Fruit fly (Drosophila melanogaster): ENCODE results near the gene CG3528.
A peak's percentile ranks its signal among the peaks of the same experiment; 100 is the strongest.

dm6 chr2L:2472740-2473139 lies 45.1 kb downstream of the CG3528 start:
- TF ChIP-seq CG4617 (GFP tag; optimal IDR thresholded peaks at IDR 0.05; ENCODE audit: borderline replicate concordance) (no peak), MESR4 (GFP tag; optimal IDR thresholded peaks at IDR 0.05) (no peak), unc-4 (GFP tag; IDR thresholded peaks at IDR 0.05; ENCODE audit: partially characterized antibody) (no peak), CG4854 (GFP tag; optimal IDR thresholded peaks at IDR 0.05) (no peak), sr (GFP tag; IDR thresholded peaks at IDR 0.05) (no peak), CG33557 (GFP tag; optimal IDR thresholded peaks at IDR 0.05) (no peak), Rx (GFP tag; IDR thresholded peaks at IDR 0.05) (no peak), CG32532 (GFP tag; IDR thresholded peaks at IDR 0.05) (no peak), hb (GFP tag; IDR thresholded peaks at IDR 0.05; ENCODE audit: partially characterized antibody) (no peak), ara (GFP tag; IDR thresholded peaks at IDR 0.05) (no peak), caup (GFP tag; optimal IDR thresholded peaks at IDR 0.05; ENCODE audit: severe bottlenecking) (peak; percentile 34), CG18764 (GFP tag; optimal IDR thresholded peaks at IDR 0.05) (no peak), tgo (GFP tag; IDR thresholded peaks at IDR 0.05) (no peak)

Data from whole organism, embryonic.